Worm (Caenorhabditis elegans): ENCODE results near the gene arl-1.
A peak's percentile ranks its signal among the peaks of the same experiment; 100 is the strongest.

ce11 chrII:8587660-8588230 lies 5.9 kb downstream of the arl-1 start:
- TF ChIP-seq snpc-4 (tag; optimal IDR thresholded peaks at IDR 0.05) (no peak), nhr-11 (tag; optimal IDR thresholded peaks at IDR 0.05) (no peak), egl-27 (tag; optimal IDR thresholded peaks at IDR 0.05) (no peak), dmd-4 (tag; optimal IDR thresholded peaks at IDR 0.05) (no peak), fos-1 (tag; optimal IDR thresholded peaks at IDR 0.05) (no peak), ztf-11 (tag; optimal IDR thresholded peaks at IDR 0.05) (no peak), zag-1 (tag; optimal IDR thresholded peaks at IDR 0.05) (peak; percentile 28), unc-62 (GFP tag; optimal IDR thresholded peaks at IDR 0.05) (no peak), mdl-1 (tag; optimal IDR thresholded peaks at IDR 0.05) (no peak), lsy-2 (tag; optimal IDR thresholded peaks at IDR 0.05) (peak in 1 of 2 experiments; percentile 18), nhr-10 (tag; optimal IDR thresholded peaks at IDR 0.05) (no peak), crh-2 (tag; optimal IDR thresholded peaks at IDR 0.05) (no peak), blmp-1 (tag; optimal IDR thresholded peaks at IDR 0.05; ENCODE audit: insufficient read depth) (no peak)

All from whole organism, L2 larva.